Fruit fly (Drosophila melanogaster) whole organism, embryonic: Measurements from ENCODE around the gene Sec13.

ENCODE experiments used
- Ada2b ChIP-seq: fragments of 200-800 bp; sonication (Bioruptor generic); IDR thresholded peaks from 2 replicates; pipeline ENCODE4 v1.3.6; 2022; ENCODE audit warnings: missing biosample characterization, missing genetic modification characterization
- Bteb2 ChIP-seq: fragments of 200-800 bp; sonication (Bioruptor generic); optimal IDR thresholded peaks from 2 replicates; lab custom pipeline; 2016; ENCODE audit warnings: missing biosample characterization, missing genetic modification characterization
- CG1024 ChIP-seq: fragments of 200-800 bp; sonication (Bioruptor generic); IDR thresholded peaks from 2 replicates; pipeline ENCODE4 v1.3.6; 2022; ENCODE audit warnings: missing biosample characterization, missing genetic modification characterization
- CG11398 ChIP-seq: fragments of 200-800 bp; sonication (Bioruptor generic); optimal IDR thresholded peaks from 2 replicates; lab custom pipeline; 2016; ENCODE audit warnings: missing biosample characterization, missing genetic modification characterization
- CG14441 ChIP-seq: fragments of 200-800 bp; sonication (Bioruptor generic); IDR thresholded peaks from 2 replicates; pipeline ENCODE4 v1.3.6; 2022; ENCODE audit warnings: missing biosample characterization, missing genetic modification characterization
- CG14860 ChIP-seq: fragments of 200-800 bp; sonication (Bioruptor generic); IDR thresholded peaks from 3 replicates; pipeline ENCODE4 v1.3.6; 2022; ENCODE audit warnings: missing biosample characterization, missing genetic modification characterization; ENCODE audit not compliant: partially characterized antibody
- CG15269 ChIP-seq: fragments of 200-800 bp; sonication (Bioruptor generic); optimal IDR thresholded peaks from 2 replicates; lab custom pipeline; 2018; ENCODE audit warnings: missing biosample characterization, mild to moderate bottlenecking, missing genetic modification characterization, moderate library complexity
- CG18011 ChIP-seq: fragments of 200-800 bp; sonication (Bioruptor generic); optimal IDR thresholded peaks from 2 replicates; lab custom pipeline; 2017; ENCODE audit warnings: missing biosample characterization, missing genetic modification characterization, mild to moderate bottlenecking, moderate library complexity, missing genotype
- CG18262 ChIP-seq: fragments of 200-800 bp; optimal IDR thresholded peaks from 3 replicates; lab custom pipeline; 2019; ENCODE audit warnings: missing biosample characterization, mild to moderate bottlenecking, missing genetic modification characterization, moderate library complexity
- CG18764 ChIP-seq: fragments of 200-800 bp; sonication (Bioruptor generic); optimal IDR thresholded peaks from 3 replicates; lab custom pipeline; 2016; ENCODE audit warnings: missing biosample characterization, missing genetic modification characterization
- CG2202 ChIP-seq: fragments of 200-800 bp; sonication (Bioruptor generic); optimal IDR thresholded peaks from 2 replicates; lab custom pipeline; 2018; ENCODE audit warnings: missing biosample characterization, mild to moderate bottlenecking, missing genetic modification characterization
- CG2712 ChIP-seq: fragments of 200-800 bp; optimal IDR thresholded peaks from 3 replicates; lab custom pipeline; 2019; ENCODE audit warnings: missing biosample characterization, mild to moderate bottlenecking, missing genetic modification characterization, moderate library complexity
- CG3065 ChIP-seq: fragments of 200-800 bp; sonication (Bioruptor generic); optimal IDR thresholded peaks from 2 replicates; lab custom pipeline; 2016; ENCODE audit warnings: missing biosample characterization, missing genetic modification characterization
- CG31365 ChIP-seq: fragments of 200-800 bp; sonication (Bioruptor generic); optimal IDR thresholded peaks from 2 replicates; lab custom pipeline; 2018; ENCODE audit warnings: missing biosample characterization, mild to moderate bottlenecking, missing genetic modification characterization
- CG33557 ChIP-seq: fragments of 200-800 bp; sonication (Bioruptor generic); optimal IDR thresholded peaks from 2 replicates; lab custom pipeline; 2019; ENCODE audit warnings: missing biosample characterization, mild to moderate bottlenecking, missing genetic modification characterization, moderate library complexity
- CG34376 ChIP-seq: fragments of 200-800 bp; sonication (Bioruptor generic); optimal IDR thresholded peaks from 2 replicates; lab custom pipeline; 2018; ENCODE audit warnings: missing biosample characterization, mild to moderate bottlenecking, missing genetic modification characterization
- CG5245 ChIP-seq: fragments of 200-800 bp; sonication (Bioruptor generic); optimal IDR thresholded peaks from 3 replicates; lab custom pipeline; 2016; ENCODE audit warnings: missing biosample characterization, missing genetic modification characterization
- CG7372 ChIP-seq: fragments of 200-800 bp; sonication (Bioruptor generic); IDR thresholded peaks from 2 replicates; pipeline ENCODE4 v1.3.6; 2022; ENCODE audit warnings: missing biosample characterization, missing genetic modification characterization
- CG7928 ChIP-seq: fragments of 200-800 bp; sonication (Bioruptor generic); optimal IDR thresholded peaks from 2 replicates; lab custom pipeline; 2017; ENCODE audit warnings: missing biosample characterization, mild to moderate bottlenecking, missing genetic modification characterization
- CG8290 ChIP-seq, 3 experiments: fragments of 200-800 bp; sonication (Bioruptor generic); optimal IDR thresholded peaks; 2 replicates each; lab custom pipeline; 2016 to 2019; ENCODE audit warnings: missing biosample characterization in 3 of 3, missing genetic modification characterization in 3 of 3, mild to moderate bottlenecking in 2 of 3, moderate library complexity in 1 of 3
- CG8924 ChIP-seq: fragments of 200-800 bp; optimal IDR thresholded peaks from 3 replicates; lab custom pipeline; 2019; ENCODE audit warnings: missing biosample characterization, mild to moderate bottlenecking, missing genetic modification characterization, moderate library complexity
- Doc2 ChIP-seq: fragments of 200-800 bp; sonication (Bioruptor generic); IDR thresholded peaks from 2 replicates; pipeline ENCODE4 v1.3.6; 2022; ENCODE audit warnings: missing biosample characterization, missing genetic modification characterization
- Drgx ChIP-seq: fragments of 200-800 bp; sonication (Bioruptor generic); IDR thresholded peaks from 2 replicates; pipeline ENCODE4 v1.3.6; 2022; ENCODE audit warnings: missing biosample characterization, missing genetic modification characterization
- E2f1 ChIP-seq: fragments of 200-800 bp; sonication (Bioruptor generic); IDR thresholded peaks from 2 replicates; pipeline ENCODE4 v1.3.6; 2022; ENCODE audit warnings: missing biosample characterization, missing genetic modification characterization
- Elba2 ChIP-seq: fragments of 200-800 bp; sonication (Bioruptor generic); optimal IDR thresholded peaks from 3 replicates; lab custom pipeline; 2016; ENCODE audit warnings: missing biosample characterization, missing genetic modification characterization
- Gsc ChIP-seq: fragments of 200-800 bp; sonication (Bioruptor generic); IDR thresholded peaks from 2 replicates; pipeline ENCODE4 v1.3.6; 2022; ENCODE audit warnings: missing biosample characterization, missing genetic modification characterization
- HHEX ChIP-seq: fragments of 200-800 bp; sonication (Bioruptor generic); optimal IDR thresholded peaks from 3 replicates; lab custom pipeline; 2017; ENCODE audit warnings: missing biosample characterization, mild to moderate bottlenecking, missing genetic modification characterization, missing genetic modification reagents
- HLH3B ChIP-seq: fragments of 200-800 bp; sonication (Bioruptor generic); IDR thresholded peaks from 2 replicates; pipeline ENCODE4 v1.3.6; 2022; ENCODE audit warnings: missing biosample characterization, missing genetic modification characterization
- Lim3 ChIP-seq: fragments of 200-800 bp; sonication (Bioruptor generic); IDR thresholded peaks from 2 replicates; pipeline ENCODE4 v1.3.6; 2022; ENCODE audit warnings: missing biosample characterization, missing genetic modification characterization
- MBD-R2 ChIP-seq: fragments of 200-800 bp; sonication (Bioruptor generic); IDR thresholded peaks from 2 replicates; pipeline ENCODE4 v1.3.6; 2022; ENCODE audit warnings: missing biosample characterization, missing genetic modification characterization
- Max ChIP-seq: fragments of 200-800 bp; sonication (Bioruptor generic); optimal IDR thresholded peaks from 2 replicates; lab custom pipeline; 2016; ENCODE audit warnings: missing biosample characterization, mild to moderate bottlenecking, missing genetic modification characterization
- Mes4 ChIP-seq: fragments of 200-800 bp; sonication (Bioruptor generic); optimal IDR thresholded peaks from 2 replicates; lab custom pipeline; 2016; ENCODE audit warnings: missing biosample characterization, missing genetic modification characterization
- PHDP ChIP-seq: fragments of 200-800 bp; sonication (Bioruptor generic); optimal IDR thresholded peaks from 3 replicates; lab custom pipeline; 2018; ENCODE audit warnings: missing biosample characterization, mild to moderate bottlenecking, missing genetic modification characterization, moderate library complexity
- Pdp1 ChIP-seq, 2 experiments: fragments of 200-800 bp; sonication (Bioruptor generic); optimal IDR thresholded peaks; 3 replicates each; lab custom pipeline; 2016; ENCODE audit warnings: missing biosample characterization in 2 of 2, missing genetic modification characterization in 2 of 2, mild to moderate bottlenecking in 1 of 2, moderate library complexity in 1 of 2
- Rx ChIP-seq: fragments of 200-800 bp; sonication (Bioruptor generic); IDR thresholded peaks from 2 replicates; pipeline ENCODE4 v1.3.6; 2022; ENCODE audit warnings: missing biosample characterization, missing genetic modification characterization
- Sry-β ChIP-seq: fragments of 200-800 bp; sonication (Bioruptor generic); optimal IDR thresholded peaks from 2 replicates; lab custom pipeline; 2018; ENCODE audit warnings: missing biosample characterization, mild to moderate bottlenecking, missing genetic modification characterization, moderate library complexity
- YL-1 ChIP-seq: fragments of 200-800 bp; sonication (Bioruptor generic); optimal IDR thresholded peaks from 3 replicates; lab custom pipeline; 2017; ENCODE audit warnings: missing biosample characterization, mild to moderate bottlenecking, missing genetic modification characterization
- bbx ChIP-seq: fragments of 200-800 bp; sonication (Bioruptor generic); IDR thresholded peaks from 2 replicates; pipeline ENCODE4 v1.3.6; 2022; ENCODE audit warnings: missing biosample characterization, missing genetic modification characterization; ENCODE audit not compliant: partially characterized antibody
- caup ChIP-seq: fragments of 200-800 bp; sonication (Bioruptor generic); optimal IDR thresholded peaks from 3 replicates; lab custom pipeline; 2017; ENCODE audit warnings: missing biosample characterization, mild to moderate bottlenecking, missing genetic modification characterization, moderate library complexity; ENCODE audit not compliant: severe bottlenecking
- en ChIP-seq: fragments of 200-800 bp; sonication (Bioruptor generic); optimal IDR thresholded peaks from 2 replicates; lab custom pipeline; 2016; ENCODE audit warnings: missing biosample characterization, missing genetic modification characterization
- exex ChIP-seq: fragments of 200-800 bp; sonication (Bioruptor generic); optimal IDR thresholded peaks from 4 replicates; lab custom pipeline; 2018; ENCODE audit warnings: missing biosample characterization, mild to moderate bottlenecking, missing genetic modification characterization, moderate library complexity
- fu2 ChIP-seq: fragments of 200-800 bp; sonication (Bioruptor generic); optimal IDR thresholded peaks from 2 replicates; lab custom pipeline; 2016; ENCODE audit warnings: missing biosample characterization, missing genetic modification characterization
- jumu ChIP-seq: fragments of 200-800 bp; sonication (Bioruptor generic); optimal IDR thresholded peaks from 3 replicates; lab custom pipeline; 2016; ENCODE audit warnings: missing biosample characterization, missing genetic modification characterization
- klu ChIP-seq: fragments of 200-800 bp; sonication (Bioruptor generic); IDR thresholded peaks from 2 replicates; pipeline ENCODE4 v1.3.6; 2022; ENCODE audit warnings: missing biosample characterization, missing genetic modification characterization
- lov ChIP-seq, 2 experiments: fragments of 200-800 bp in 1 of 2; fragments of >200 bp in 1 of 2; sonication (Bioruptor generic) in 1 of 2; IDR thresholded peaks in 1 of 2; optimal IDR thresholded peaks in 1 of 2; 2 replicates in 1 of 2; 3 replicates in 1 of 2; pipeline versions ENCODE4 v1.3.6 to Lab custom; 2017 to 2022; ENCODE audit warnings: missing biosample characterization in 1 of 2, missing genetic modification characterization in 1 of 2
- salm ChIP-seq: fragments of 200-800 bp; sonication (Bioruptor generic); optimal IDR thresholded peaks from 2 replicates; lab custom pipeline; 2018; ENCODE audit warnings: missing biosample characterization, mild to moderate bottlenecking, missing genetic modification characterization
- sna ChIP-seq: fragments of 200-800 bp; sonication (Bioruptor generic); IDR thresholded peaks from 2 replicates; pipeline ENCODE4 v1.3.6; 2022; ENCODE audit warnings: missing biosample characterization, missing genetic modification characterization; ENCODE audit not compliant: partially characterized antibody
- vnd ChIP-seq: fragments of 200-800 bp; sonication (Bioruptor generic); IDR thresholded peaks from 3 replicates; pipeline ENCODE4 v1.3.6; 2022; ENCODE audit warnings: missing biosample characterization, missing genetic modification characterization; ENCODE audit not compliant: partially characterized antibody
- wek ChIP-seq: fragments of 200-800 bp; sonication (Bioruptor generic); optimal IDR thresholded peaks from 3 replicates; lab custom pipeline; 2018; ENCODE audit warnings: missing biosample characterization, mild to moderate bottlenecking, missing genetic modification characterization, moderate library complexity

The Sec13 gene

DNA sequence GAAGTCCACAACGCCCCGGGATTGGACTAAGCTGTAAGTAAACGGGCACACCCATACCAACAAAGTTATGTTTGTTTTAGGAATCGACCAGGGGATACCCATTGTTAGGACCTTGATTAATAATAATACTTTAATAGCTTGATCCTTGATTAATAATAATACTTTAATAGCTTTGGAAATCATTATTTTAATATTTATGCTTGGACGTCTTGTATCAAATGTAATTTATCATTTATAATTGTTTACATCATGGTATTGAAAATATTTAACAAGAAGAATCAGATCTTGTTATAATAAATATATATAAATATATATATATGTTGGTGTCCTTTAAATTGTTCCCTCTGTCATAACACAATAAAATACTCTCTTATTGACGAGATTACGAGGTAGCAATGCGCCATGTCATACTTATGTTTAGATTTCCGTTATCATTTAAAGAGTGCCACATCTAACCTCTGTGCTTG is 875 bp downstream of the Sec13 start (continued):
- TF ChIP-seq Pdp1 (GFP tag; optimal IDR thresholded peaks at IDR 0.05; lab: Kevin White, UChicago) (peak in 1 of 2 experiments; percentile 22), CG8290 (GFP tag; optimal IDR thresholded peaks at IDR 0.05; lab: Kevin White, UChicago) (no peak), CG8290 (tag; optimal IDR thresholded peaks at IDR 0.05; lab: Kevin White, UChicago) (peak in 1 of 2 experiments; percentile 72), HHEX (peak; percentile 71), Mes4 (GFP tag; lab: Kevin White, UChicago) (no peak), PHDP (tag; lab: Kevin White, UChicago) (peak; percentile 96), CG18011 (GFP tag; lab: Kevin White, UChicago) (peak; percentile 36), Doc2 (no peak), CG1024 (GFP tag; lab: Robert Waterston, UW) (peak; percentile 51; the same call in 1 of the 2 replicates), salm (tag; lab: Kevin White, UChicago) (peak; percentile 76), CG18764 (GFP tag; lab: Kevin White, UChicago) (peak; percentile 52), YL-1 (no peak), CG15269 (tag; lab: Kevin White, UChicago) (peak; percentile 97), en (GFP tag; lab: Kevin White, UChicago) (no peak), vnd (GFP tag; lab: Robert Waterston, UW) (no peak), CG8924 (peak; percentile 88), jumu (GFP tag; lab: Kevin White, UChicago) (no peak), Max (peak; percentile 46), Drgx (GFP tag; lab: Robert Waterston, UW) (peak; percentile 79), exex (tag; lab: Kevin White, UChicago) (peak; percentile 2), CG3065 (GFP tag; lab: Kevin White, UChicago) (peak; percentile 56), caup (GFP tag; lab: Kevin White, UChicago) (peak; percentile 74), Bteb2 (GFP tag; lab: Kevin White, UChicago) (peak; percentile 1), Ada2b (GFP tag; lab: Robert Waterston, UW) (peak; percentile 72; the same call in 1 of the 2 replicates), CG14441 (peak; percentile 74), CG7372 (GFP tag; lab: Robert Waterston, UW) (peak; percentile 62; the same call in 1 of the 2 replicates), Sry-β (GFP tag; lab: Kevin White, UChicago) (no peak), lov (optimal IDR thresholded peaks at IDR 0.05; lab: Kevin White, UChicago) (no peak), lov (GFP tag; IDR thresholded peaks at IDR 0.05; lab: Robert Waterston, UW) (peak; percentile 28; the same call in 1 of the 3 replicates), MBD-R2 (GFP tag; lab: Robert Waterston, UW) (no peak), sna (no peak), CG34376 (GFP tag; lab: Kevin White, UChicago) (no peak), CG14860 (GFP tag; lab: Robert Waterston, UW) (no peak), bbx (GFP tag; lab: Robert Waterston, UW) (no peak), E2f1 (GFP tag; lab: Robert Waterston, UW) (peak; percentile 69), CG11398 (no peak), CG5245 (GFP tag; lab: Kevin White, UChicago) (peak; percentile 36), CG31365 (tag; lab: Kevin White, UChicago) (no peak), HLH3B (peak; percentile 71), CG7928 (GFP tag; lab: Kevin White, UChicago) (no peak), wek (GFP tag; lab: Kevin White, UChicago) (no peak), Lim3 (GFP tag; lab: Robert Waterston, UW) (no peak), Elba2 (GFP tag; lab: Kevin White, UChicago) (no peak), CG2712 (tag; lab: Kevin White, UChicago) (peak; percentile 90), Gsc (GFP tag; lab: Robert Waterston, UW) (no peak), fu2 (GFP tag; lab: Kevin White, UChicago) (no peak), Rx (GFP tag; lab: Robert Waterston, UW) (no peak), CG33557 (GFP tag; lab: Kevin White, UChicago) (peak; percentile 74), CG2202 (tag; lab: Kevin White, UChicago) (peak; percentile 65), klu (GFP tag; lab: Robert Waterston, UW) (0 out of 2 replicates have a peak, but pooled peaks have one; percentile 16), CG18262 (tag; lab: Kevin White, UChicago) (peak; percentile 92)
